Worm (Caenorhabditis elegans): ENCODE results near the gene rgs-2.
A peak's percentile ranks its signal among the peaks of the same experiment; 100 is the strongest.

The rgs-2 gene

ce11 chrX:12668941-12669501, 43.4 kb upstream of the rgs-2 start (continued):
- no peak for TF ChIP-seq lin-35 (GFP tag; optimal IDR thresholded peaks at IDR 0.05)
- no peak for TF ChIP-seq nhr-90 (tag; optimal IDR thresholded peaks at IDR 0.05; ENCODE audit: poor library complexity)
- TF ChIP-seq unc-130 (tag; optimal IDR thresholded peaks at IDR 0.05), result no peak
- TF ChIP-seq vab-15 (tag; optimal IDR thresholded peaks at IDR 0.05), result no peak
- TF ChIP-seq Y116A8C.19 (tag; optimal IDR thresholded peaks at IDR 0.05; ENCODE audit: borderline replicate concordance), result no peak
- TF ChIP-seq unc-30 (tag; optimal IDR thresholded peaks at IDR 0.05), result no peak
- TF ChIP-seq irx-1 (tag; optimal IDR thresholded peaks at IDR 0.05), result no peak
- no peak for TF ChIP-seq pag-3 (tag; optimal IDR thresholded peaks at IDR 0.05; ENCODE audit: borderline replicate concordance, insufficient read depth)
- no peak for TF ChIP-seq aha-1 (tag; optimal IDR thresholded peaks at IDR 0.05)
- no peak for TF ChIP-seq mab-9 (GFP tag; IDR thresholded peaks at IDR 0.05)
- no peak for TF ChIP-seq efl-1 (optimal IDR thresholded peaks at IDR 0.05)
- TF ChIP-seq efl-1 (GFP tag; optimal IDR thresholded peaks at IDR 0.05 in 1 of 2), result no peak
- no peak for TF ChIP-seq snu-23 (GFP tag; optimal IDR thresholded peaks at IDR 0.05)
- no peak for TF ChIP-seq ets-5 (GFP tag; IDR thresholded peaks at IDR 0.05)
- TF ChIP-seq zip-4 (GFP tag; optimal IDR thresholded peaks at IDR 0.05), result no peak
- no peak for TF ChIP-seq lin-15B (tag; optimal IDR thresholded peaks at IDR 0.05)
- no peak for TF ChIP-seq ceh-88 (GFP tag; IDR thresholded peaks at IDR 0.05)
- no peak for TF ChIP-seq isw-1 (GFP tag; IDR thresholded peaks at IDR 0.05)
- no peak for TF ChIP-seq tlp-1 (tag; optimal IDR thresholded peaks at IDR 0.05)
- no peak for TF ChIP-seq nhr-77 (tag; optimal IDR thresholded peaks at IDR 0.05)
- no peak for TF ChIP-seq mdl-1 (tag; optimal IDR thresholded peaks at IDR 0.05)
- no peak for TF ChIP-seq C04F5.9 (tag; optimal IDR thresholded peaks at IDR 0.05)
- TF ChIP-seq nhr-19 (GFP tag; conservative IDR thresholded peaks at IDR 0.05), result no peak
- no peak for TF ChIP-seq nhr-84 (tag; optimal IDR thresholded peaks at IDR 0.05)
- TF ChIP-seq rnt-1 (tag; optimal IDR thresholded peaks at IDR 0.05), result no peak
- no peak for TF ChIP-seq nhr-237 (tag; optimal IDR thresholded peaks at IDR 0.05)
- TF ChIP-seq unc-62 (GFP tag; optimal IDR thresholded peaks at IDR 0.05), result no peak
- no peak for TF ChIP-seq ceh-82 (tag; optimal IDR thresholded peaks at IDR 0.05)
- peak; percentile 46 for TF ChIP-seq sox-4 (tag; optimal IDR thresholded peaks at IDR 0.05)
- TF ChIP-seq ceh-63 (GFP tag; optimal IDR thresholded peaks at IDR 0.05), result no peak
- TF ChIP-seq ama-1 (optimal IDR thresholded peaks at IDR 0.05), result no peak
- TF ChIP-seq F16B12.6 (tag; optimal IDR thresholded peaks at IDR 0.05), result no peak
- TF ChIP-seq nhr-28 (tag; optimal IDR thresholded peaks at IDR 0.05), result no peak
- TF ChIP-seq unc-86 (tag; optimal IDR thresholded peaks at IDR 0.05), result no peak
- TF ChIP-seq fkh-10 (GFP tag; optimal IDR thresholded peaks at IDR 0.05), result no peak
- TF ChIP-seq dpl-1 (GFP tag; optimal IDR thresholded peaks at IDR 0.05), result no peak
- TF ChIP-seq jun-1 (tag; optimal IDR thresholded peaks at IDR 0.05), result no peak
- TF ChIP-seq lir-3 (tag; optimal IDR thresholded peaks at IDR 0.05; ENCODE audit: poor library complexity), result no peak
- no peak for TF ChIP-seq efl-3 (GFP tag; optimal IDR thresholded peaks at IDR 0.05)
- peak; percentile 80 for TF ChIP-seq fkh-8 (tag; optimal IDR thresholded peaks at IDR 0.05)
- peak; percentile 63 for TF ChIP-seq egl-13 (tag; optimal IDR thresholded peaks at IDR 0.05)
- TF ChIP-seq sup-37 (GFP tag; optimal IDR thresholded peaks at IDR 0.05), result no peak

ce11 chrX:12670385-12670784, 42.1 kb upstream of the rgs-2 start:
- no peak for TF ChIP-seq ztf-11 (tag; optimal IDR thresholded peaks at IDR 0.05)
- peak; percentile 77 for TF ChIP-seq blmp-1 (tag; optimal IDR thresholded peaks at IDR 0.05)
- no peak for TF ChIP-seq aly-2 (tag; optimal IDR thresholded peaks at IDR 0.05)
- TF ChIP-seq unc-86 (tag; optimal IDR thresholded peaks at IDR 0.05), result peak; percentile 68
- TF ChIP-seq ces-1 (GFP tag; optimal IDR thresholded peaks at IDR 0.05), result no peak
- TF ChIP-seq aha-1 (tag; optimal IDR thresholded peaks at IDR 0.05), result no peak
- TF ChIP-seq rnt-1 (tag; optimal IDR thresholded peaks at IDR 0.05), result peak; percentile 76
- TF ChIP-seq skn-1 (tag; optimal IDR thresholded peaks at IDR 0.05), result peak; percentile 84
- TF ChIP-seq ceh-63 (GFP tag; optimal IDR thresholded peaks at IDR 0.05), result no peak
- peak; percentile 68 to 84 (median 71) for TF ChIP-seq ceh-82 (tag; optimal IDR thresholded peaks at IDR 0.05)
- no peak for TF ChIP-seq ceh-90 (tag; optimal IDR thresholded peaks at IDR 0.05)
- no peak for TF ChIP-seq unc-62 (GFP tag; optimal IDR thresholded peaks at IDR 0.05)
- no peak for TF ChIP-seq Y116A8C.19 (tag; optimal IDR thresholded peaks at IDR 0.05; ENCODE audit: borderline replicate concordance)
- no peak for TF ChIP-seq unc-98 (GFP tag; IDR thresholded peaks at IDR 0.05)
- peak; percentile 34 for TF ChIP-seq fos-1 (tag; optimal IDR thresholded peaks at IDR 0.05)
- peak; percentile 92 for TF ChIP-seq mep-1 (tag; optimal IDR thresholded peaks at IDR 0.05)
- TF ChIP-seq nhr-77 (tag; optimal IDR thresholded peaks at IDR 0.05), result peak; percentile 60
- TF ChIP-seq unc-130 (tag; optimal IDR thresholded peaks at IDR 0.05), result no peak
- peak; percentile 81 for TF ChIP-seq nhr-237 (tag; optimal IDR thresholded peaks at IDR 0.05)
- no peak for TF ChIP-seq nhr-76 (tag; optimal IDR thresholded peaks at IDR 0.05)
- TF ChIP-seq lin-14 (GFP tag; optimal IDR thresholded peaks at IDR 0.05), result peak; percentile 97
- no peak for TF ChIP-seq fkh-4 (tag; optimal IDR thresholded peaks at IDR 0.05; ENCODE audit: borderline replicate concordance)
